Worm (Caenorhabditis elegans) whole organism, mixed stage, embryonic: Measurements from ENCODE around the gene gly-5.

Experiments used
- M03D4.4 ChIP-seq: sonication (generic microtip); optimal IDR thresholded peaks from 2 replicates; lab custom pipeline; 2017; ENCODE audit warnings: mild to moderate bottlenecking, missing genetic modification characterization, missing compliant biosample characterization
- blmp-1 ChIP-seq: fragments of 150-350 bp; optimal IDR thresholded peaks from 2 replicates; lab custom pipeline; 2014; ENCODE audit warnings: missing biosample characterization, missing genetic modification characterization
- elt-1 ChIP-seq: sonication (generic microtip); optimal IDR thresholded peaks from 2 replicates; lab custom pipeline; 2017; ENCODE audit warnings: missing genetic modification characterization, mild to moderate bottlenecking, missing compliant biosample characterization, antibody characterized with exemption, moderate library complexity, borderline replicate concordance; ENCODE audit not compliant: insufficient read depth
- elt-3 ChIP-seq: fragments of 150-350 bp; optimal IDR thresholded peaks from 2 replicates; lab custom pipeline; 2014; ENCODE audit warnings: missing biosample characterization, missing genetic modification characterization
- hlh-1 ChIP-seq: fragments of 150-350 bp; optimal IDR thresholded peaks from 2 replicates; lab custom pipeline; 2014; ENCODE audit warnings: missing biosample characterization, missing genetic modification reagents, missing genetic modification characterization
- lin-32 ChIP-seq: fragments of 200-800 bp; sonication (Bioruptor generic); optimal IDR thresholded peaks from 2 replicates; lab custom pipeline; 2018; ENCODE audit warnings: mild to moderate bottlenecking, missing genetic modification characterization, missing compliant biosample characterization
- nhr-12 ChIP-seq: fragments of 150-350 bp; optimal IDR thresholded peaks from 2 replicates; lab custom pipeline; 2014; ENCODE audit warnings: missing biosample characterization, missing genetic modification characterization
- nhr-76 ChIP-seq: sonication (generic microtip); optimal IDR thresholded peaks from 2 replicates; lab custom pipeline; 2017; ENCODE audit warnings: missing biosample characterization, missing genetic modification characterization
- unc-39 ChIP-seq: fragments of 150-350 bp; optimal IDR thresholded peaks from 2 replicates; lab custom pipeline; 2014; ENCODE audit warnings: missing biosample characterization, missing genetic modification characterization
- ztf-11 ChIP-seq: fragments of 150-350 bp; optimal IDR thresholded peaks from 2 replicates; lab custom pipeline; 2014; ENCODE audit warnings: missing biosample characterization, missing genetic modification characterization

DNA sequence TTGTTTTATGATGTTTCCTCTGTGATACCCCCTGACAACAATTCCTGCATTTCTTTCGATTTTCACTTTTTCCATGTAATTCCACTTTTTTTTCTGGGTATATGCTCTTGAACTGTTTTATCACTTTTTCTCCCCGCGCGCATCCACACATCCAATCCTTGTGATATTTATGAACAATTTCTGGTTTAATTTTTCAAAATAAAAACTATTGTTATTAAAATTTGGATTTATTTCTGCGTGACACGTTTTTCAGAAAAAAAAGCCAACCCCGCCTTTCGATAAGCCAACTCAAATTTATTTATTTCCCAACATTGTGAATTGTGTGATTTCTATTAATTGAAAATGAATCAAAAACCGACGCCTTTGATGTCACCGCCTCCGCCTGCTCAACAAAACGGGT lies 17.5 kb downstream of the gly-5 start, which contains the start of gene Y39E4B.11:
- TF ChIP-seq elt-1 (tag; lab: Kevin White, UChicago) = no peak
- TF ChIP-seq M03D4.4 (tag; lab: Kevin White, UChicago) = no peak
- no peak for TF ChIP-seq nhr-12 (tag; lab: Kevin White, UChicago)
- no peak for TF ChIP-seq ztf-11 (tag; lab: Kevin White, UChicago)
- no peak for TF ChIP-seq nhr-76 (tag; lab: Kevin White, UChicago)
- no peak for TF ChIP-seq blmp-1 (tag; lab: Kevin White, UChicago)
- TF ChIP-seq hlh-1 = no peak
- no peak for TF ChIP-seq lin-32 (GFP tag; lab: Kevin White, UChicago)
- no peak for TF ChIP-seq elt-3
- no peak for TF ChIP-seq unc-39
